Worm (Caenorhabditis elegans) whole organism, dauer: ENCODE data around the gene srh-195.
"Not testable (repeated sequence)": the region's sequence is repeated elsewhere in the genome, so short reads cannot be mapped to it uniquely, and the experiment has no call there.

Source experiments
- unc-62 ChIP-seq: sonication (generic microtip); optimal IDR thresholded peaks from 2 replicates; lab custom pipeline; 2017; ENCODE audit warnings: missing biosample characterization, missing genetic modification reagents, missing genetic modification characterization

srh-195 gene

DNA sequence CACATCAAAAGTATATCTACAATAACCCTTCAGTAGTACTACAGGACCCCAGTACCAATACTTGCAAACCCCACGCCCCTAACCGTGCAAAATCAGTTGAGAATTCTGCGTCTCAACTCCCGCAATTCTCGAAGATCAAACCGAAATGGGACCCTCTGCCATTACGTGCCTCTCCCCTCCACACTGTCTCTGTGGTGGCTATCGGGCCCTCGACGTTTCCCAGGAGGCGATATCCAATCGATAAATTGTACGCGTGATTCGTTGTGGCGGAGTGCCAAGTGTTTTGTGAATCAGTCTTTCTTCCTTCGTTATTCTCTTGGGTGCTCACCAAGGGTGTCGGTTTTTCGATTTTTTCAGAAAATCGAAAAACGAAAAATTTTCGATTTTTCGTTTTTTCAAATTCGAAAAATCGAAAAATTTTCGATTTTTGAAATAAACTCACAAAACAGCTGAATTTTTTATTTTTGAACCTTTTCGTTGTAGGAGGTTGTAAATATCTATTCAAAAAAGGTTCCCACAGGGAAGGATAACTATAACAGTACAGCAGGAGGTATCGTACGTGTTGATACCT lies 49.2 kb downstream of the srh-195 start, which contains the start of gene F07E5.12:
F07E5.12 (plus strand) TSS at position 521 of the 571 bp plus-strand sequence.
- not testable (repeated sequence) for TF ChIP-seq unc-62 (GFP tag; lab: Kevin White, UChicago)
